Worm (Caenorhabditis elegans) whole organism, young adult: ENCODE results near the gene dyf-19.

Experiments
- B0261.1 ChIP-seq: sonication (generic microtip); optimal IDR thresholded peaks from 2 replicates; lab custom pipeline; 2016; ENCODE audit warnings: mild to moderate bottlenecking, missing genetic modification characterization, moderate library complexity, missing compliant biosample characterization
- F49E8.2 ChIP-seq: sonication (generic microtip); optimal IDR thresholded peaks from 3 replicates; lab custom pipeline; 2017; ENCODE audit warnings: missing genetic modification characterization, mild to moderate bottlenecking, missing compliant biosample characterization, antibody characterized with exemption, moderate library complexity; ENCODE audit not compliant: insufficient read depth
- ama-1 ChIP-seq, 3 experiments: fragments of 150-350 bp in 1 of 3; sonication (generic microtip) in 2 of 3; optimal IDR thresholded peaks; 2 replicates each; lab custom pipeline; 2014 to 2018; ENCODE audit warnings: missing biosample characterization in 2 of 3, missing genetic modification characterization in 2 of 3, missing genetic modification reagents in 2 of 3
- aptf-2 ChIP-seq: fragments of 200-800 bp; sonication (Bioruptor generic); conservative IDR thresholded peaks from 2 replicates; pipeline ENCODE4 v1.3.6; 2022; ENCODE audit warnings: missing genetic modification reagents, missing genetic modification characterization, missing compliant biosample characterization
- bed-2 ChIP-seq: fragments of 200-800 bp; sonication (Bioruptor generic); IDR thresholded peaks from 2 replicates; pipeline ENCODE4 v1.3.6; 2022; ENCODE audit warnings: missing genetic modification reagents, missing genetic modification characterization, missing compliant biosample characterization
- efl-1 ChIP-seq: fragments of 150-350 bp; optimal IDR thresholded peaks from 2 replicates; lab custom pipeline; 2014; ENCODE audit warnings: missing biosample characterization, missing genetic modification reagents, missing genetic modification characterization
- lsy-27 ChIP-seq: sonication (generic microtip); optimal IDR thresholded peaks from 2 replicates; lab custom pipeline; 2017; ENCODE audit warnings: missing genetic modification characterization, mild to moderate bottlenecking, missing compliant biosample characterization, antibody characterized with exemption, missing genotype, borderline replicate concordance; ENCODE audit not compliant: insufficient read depth
- nhr-120 ChIP-seq: fragments of 200-800 bp; sonication (Bioruptor generic); IDR thresholded peaks from 2 replicates; pipeline ENCODE4 v1.3.6; 2022; ENCODE audit warnings: missing genetic modification characterization, missing compliant biosample characterization
- snpc-3.4 ChIP-seq: sonication (generic microtip); optimal IDR thresholded peaks from 2 replicates; lab custom pipeline; 2017; ENCODE audit warnings: missing genetic modification characterization, mild to moderate bottlenecking, missing compliant biosample characterization, antibody characterized with exemption, moderate library complexity, missing genotype, missing genetic modification reagents
- snpc-4 ChIP-seq, 5 experiments: fragments of 150-350 bp in 1 of 5; sonication (generic microtip) in 4 of 5; optimal IDR thresholded peaks; 2 replicates each; lab custom pipeline; 2014 to 2018; ENCODE audit warnings: missing genetic modification characterization in 5 of 5, missing biosample characterization in 3 of 5, antibody characterized with exemption in 2 of 5, mild to moderate bottlenecking in 2 of 5, missing compliant biosample characterization in 2 of 5, missing genotype in 2 of 5, moderate library complexity in 2 of 5, missing genetic modification reagents in 1 of 5
- unc-62 ChIP-seq: fragments of 150-350 bp; optimal IDR thresholded peaks from 2 replicates; lab custom pipeline; 2014; ENCODE audit warnings: missing biosample characterization, missing genetic modification reagents, missing genetic modification characterization

DNA sequence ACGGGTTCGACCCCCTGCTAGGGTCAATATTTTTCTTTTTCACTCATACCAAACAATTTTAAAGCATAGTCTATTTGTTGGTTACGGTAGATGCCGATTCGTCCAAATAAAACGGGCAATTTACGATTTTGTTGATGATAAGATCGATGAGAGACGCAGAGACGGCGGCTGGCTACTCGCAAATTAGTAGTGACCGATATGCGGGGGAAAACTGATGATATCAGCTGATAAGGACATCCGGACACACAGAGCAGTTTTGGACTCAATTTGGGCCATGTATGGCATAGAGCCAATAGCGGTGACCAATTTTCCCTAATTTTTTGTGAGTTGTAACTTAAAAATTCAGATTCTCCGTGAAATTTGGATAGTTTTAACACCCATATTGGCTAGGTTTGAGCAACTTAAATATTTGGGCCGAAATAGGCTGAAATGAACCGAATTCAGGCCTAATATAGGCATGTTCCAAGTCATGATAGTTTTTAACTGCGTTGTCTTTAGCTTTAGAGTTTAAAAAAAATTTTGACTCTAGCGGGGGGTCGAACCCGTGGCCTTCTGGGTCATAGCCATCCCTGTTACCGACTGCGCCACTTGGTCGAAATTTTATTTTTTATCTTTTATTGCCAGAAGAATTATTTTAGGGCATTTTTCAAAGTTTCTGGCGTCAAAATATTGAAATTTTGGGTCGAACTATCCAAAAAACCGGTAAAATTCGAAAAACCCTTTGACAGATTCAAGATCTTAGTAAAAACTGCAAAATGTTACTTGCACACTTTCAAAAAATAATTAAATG lies 1.1 kb upstream of the dyf-19 start:
- TF ChIP-seq lsy-27 = no peak
- no peak for TF ChIP-seq efl-1 (GFP tag; lab: Kevin White, UChicago)
- TF ChIP-seq snpc-4 (GFP tag; optimal IDR thresholded peaks at IDR 0.05; lab: Kevin White, UChicago) = no peak
- TF ChIP-seq snpc-4 (tag; optimal IDR thresholded peaks at IDR 0.05; lab: Kevin White, UChicago) = no peak
- no peak for TF ChIP-seq B0261.1 (tag; lab: Kevin White, UChicago)
- TF ChIP-seq aptf-2 (GFP tag; lab: Robert Waterston, UW) = no peak
- TF ChIP-seq F49E8.2 (tag; lab: Kevin White, UChicago) = no peak
- no peak for TF ChIP-seq nhr-120 (GFP tag; lab: Robert Waterston, UW)
- no peak for TF ChIP-seq ama-1 (optimal IDR thresholded peaks at IDR 0.05; lab: Kevin White, UChicago)
- no peak for TF ChIP-seq ama-1 (GFP tag; optimal IDR thresholded peaks at IDR 0.05; lab: Kevin White, UChicago)
- TF ChIP-seq snpc-3.4 = no peak
- no peak for TF ChIP-seq bed-2
- TF ChIP-seq unc-62 (GFP tag; lab: Kevin White, UChicago) = no peak
